Worm (Caenorhabditis elegans): ENCODE data around the gene T23F2.4.

T23F2.4 gene

DNA sequence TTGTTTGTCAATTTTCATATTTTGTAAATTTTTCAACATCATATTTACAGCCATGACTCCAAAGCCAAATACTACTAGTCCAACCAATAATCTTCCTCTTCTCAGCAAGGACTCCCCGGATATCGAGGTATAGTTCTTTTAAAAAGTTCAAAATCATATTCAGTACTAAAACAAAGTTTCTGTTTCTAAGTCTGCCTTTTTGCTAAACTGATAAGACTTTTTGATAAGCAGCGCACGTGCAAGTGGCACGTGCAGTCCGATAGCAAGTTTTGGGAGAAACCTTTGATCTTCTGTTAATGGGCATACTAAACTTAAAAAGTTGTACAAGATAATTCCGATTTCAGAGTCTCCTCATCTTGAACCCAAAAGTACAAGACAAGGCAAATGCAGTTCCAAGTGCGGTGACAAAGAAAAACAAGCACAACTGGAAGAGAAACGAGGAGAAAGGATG is 47.0 kb downstream of the T23F2.4 start, which contains the start of gene dpyd-1:
Gene dpyd-1 (plus strand): TSS at position 51 of the 451 bp plus-strand sequence.
- TF ChIP-seq hnd-1 (tag; optimal IDR thresholded peaks at IDR 0.05) (no peak), ama-1 (optimal IDR thresholded peaks at IDR 0.05) (no peak), tra-4 (tag; optimal IDR thresholded peaks at IDR 0.05) (no peak), ceh-13 (GFP tag; optimal IDR thresholded peaks at IDR 0.05) (no peak), ceh-36 (tag; optimal IDR thresholded peaks at IDR 0.05) (no peak), flt-1 (GFP tag; IDR thresholded peaks at IDR 0.05) (no peak), sea-1 (GFP tag; conservative IDR thresholded peaks at IDR 0.05) (no peak), aly-1 (tag; optimal IDR thresholded peaks at IDR 0.05) (no peak), B0310.2 (tag; optimal IDR thresholded peaks at IDR 0.05) (no peak), pes-1 (GFP tag; IDR thresholded peaks at IDR 0.05) (no peak), hmbx-1 (tag; optimal IDR thresholded peaks at IDR 0.05) (no peak), scrt-1 (GFP tag; IDR thresholded peaks at IDR 0.05) (no peak), ets-7 (tag; optimal IDR thresholded peaks at IDR 0.05) (no peak), tbx-11 (GFP tag; IDR thresholded peaks at IDR 0.05) (no peak), hmg-4 (GFP tag; optimal IDR thresholded peaks at IDR 0.05) (no peak), F13C5.2 (tag; optimal IDR thresholded peaks at IDR 0.05) (no peak), tbx-37 (GFP tag; conservative IDR thresholded peaks at IDR 0.05) (no peak)

DNA sequence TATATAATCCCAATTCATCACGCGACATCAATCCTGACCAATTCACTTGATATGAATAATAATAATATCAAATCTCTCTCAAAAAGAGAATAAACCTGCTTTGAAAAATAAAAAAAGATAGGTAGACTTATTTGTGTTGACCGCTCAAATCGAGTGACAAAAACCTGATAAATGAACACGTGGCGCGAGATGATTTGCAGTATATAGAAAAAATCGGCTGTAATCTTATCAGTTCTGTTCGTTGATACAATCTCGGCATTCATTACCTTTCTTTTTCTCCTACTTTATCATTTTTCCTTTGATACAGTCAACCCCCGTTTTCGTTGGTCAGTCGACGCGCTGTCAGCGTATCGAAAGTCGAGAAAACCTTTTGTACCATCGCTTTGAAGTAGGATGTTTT is 47.6 kb downstream of the T23F2.4 start:
- TF ChIP-seq hmbx-1 (tag; optimal IDR thresholded peaks at IDR 0.05): no peak
- no peak for TF ChIP-seq F13C5.2 (tag; optimal IDR thresholded peaks at IDR 0.05)
- TF ChIP-seq aly-1 (tag; optimal IDR thresholded peaks at IDR 0.05): no peak
- TF ChIP-seq hmg-4 (GFP tag; optimal IDR thresholded peaks at IDR 0.05): no peak

DNA sequence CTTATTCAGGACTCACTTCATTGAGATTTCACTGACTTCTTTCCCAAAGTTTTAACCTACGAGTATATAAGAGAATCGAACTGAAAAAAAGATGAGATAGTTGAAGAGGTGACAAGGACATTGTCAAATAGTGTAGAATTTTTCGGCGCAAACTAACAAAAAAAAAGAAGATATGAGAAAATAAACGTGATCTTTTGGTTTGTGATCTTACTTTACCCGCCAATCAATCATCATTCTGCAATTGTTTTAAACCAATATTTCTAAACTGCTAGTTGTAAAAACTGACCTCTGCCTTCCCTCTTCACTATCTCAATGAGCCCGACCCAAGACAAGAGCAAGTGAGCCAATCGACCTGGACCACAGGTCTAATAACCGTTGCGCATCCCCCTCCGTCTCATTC is 48.7 kb downstream of the T23F2.4 start:
- no peak for TF ChIP-seq F13C5.2 (tag; optimal IDR thresholded peaks at IDR 0.05)
- TF ChIP-seq ceh-13 (GFP tag; optimal IDR thresholded peaks at IDR 0.05): no peak
- TF ChIP-seq sea-1 (GFP tag; conservative IDR thresholded peaks at IDR 0.05): no peak
- TF ChIP-seq flt-1 (GFP tag; IDR thresholded peaks at IDR 0.05): no peak

DNA sequence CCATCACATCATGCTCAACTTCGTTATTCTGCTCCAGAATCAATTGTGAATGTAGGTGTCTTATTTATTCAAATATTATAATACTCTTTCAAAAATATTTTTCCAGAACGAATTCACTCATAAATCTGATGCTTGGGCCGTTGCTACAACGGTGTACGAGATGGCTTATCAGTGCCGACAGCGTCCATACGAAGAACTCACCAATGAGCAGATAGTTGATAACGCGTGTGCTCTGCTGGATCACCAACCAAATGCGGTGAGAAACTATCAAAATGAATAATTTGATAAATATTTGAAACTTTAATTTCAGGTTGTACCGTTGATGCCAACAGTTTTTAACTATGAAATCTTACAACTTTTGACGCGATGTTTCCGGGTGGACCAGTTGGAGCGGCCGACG is 49.3 kb downstream of the T23F2.4 start:
- TF ChIP-seq hmg-4 (GFP tag; optimal IDR thresholded peaks at IDR 0.05) (no peak), hnd-1 (tag; optimal IDR thresholded peaks at IDR 0.05) (no peak), tbx-11 (GFP tag; IDR thresholded peaks at IDR 0.05) (no peak), ets-7 (tag; optimal IDR thresholded peaks at IDR 0.05) (no peak), flt-1 (GFP tag; IDR thresholded peaks at IDR 0.05) (no peak), F13C5.2 (tag; optimal IDR thresholded peaks at IDR 0.05) (no peak), scrt-1 (GFP tag; IDR thresholded peaks at IDR 0.05) (no peak), aly-1 (tag; optimal IDR thresholded peaks at IDR 0.05) (no peak), hmbx-1 (tag; optimal IDR thresholded peaks at IDR 0.05) (no peak), pes-1 (GFP tag; IDR thresholded peaks at IDR 0.05) (no peak), sea-1 (GFP tag; conservative IDR thresholded peaks at IDR 0.05) (no peak), ceh-13 (GFP tag; optimal IDR thresholded peaks at IDR 0.05) (no peak), ama-1 (optimal IDR thresholded peaks at IDR 0.05) (no peak), B0310.2 (tag; optimal IDR thresholded peaks at IDR 0.05) (no peak), tbx-37 (GFP tag; conservative IDR thresholded peaks at IDR 0.05) (no peak), ceh-36 (tag; optimal IDR thresholded peaks at IDR 0.05) (no peak)
